Worm (Caenorhabditis elegans) whole organism, L4 larva: ENCODE measurements around the gene K03B4.2.

Source experiments
- Y5F2A.4 ChIP-seq: fragments of 200-800 bp; sonication (Bioruptor generic); optimal IDR thresholded peaks from 2 replicates; lab custom pipeline; 2018; ENCODE audit warnings: mild to moderate bottlenecking, missing genetic modification characterization, missing compliant biosample characterization
- dmd-9 ChIP-seq: fragments of 200-800 bp; sonication (Bioruptor generic); IDR thresholded peaks from 2 replicates; pipeline ENCODE4 v1.3.6; 2022; ENCODE audit warnings: missing genetic modification reagents, missing genetic modification characterization, missing compliant biosample characterization
- lin-13 ChIP-seq: fragments of 150-350 bp; optimal IDR thresholded peaks from 2 replicates; lab custom pipeline; 2014; ENCODE audit warnings: missing biosample characterization, missing genetic modification reagents, missing genetic modification characterization
- lsy-2 ChIP-seq, 2 experiments: fragments of 150-350 bp in 1 of 2; sonication (generic microtip) in 1 of 2; optimal IDR thresholded peaks; 2 replicates each; lab custom pipeline; 2014 to 2017; ENCODE audit warnings: missing biosample characterization in 2 of 2, missing genetic modification characterization in 2 of 2
- pqm-1 ChIP-seq: sonication (generic microtip); optimal IDR thresholded peaks from 2 replicates; lab custom pipeline; 2017; ENCODE audit warnings: missing biosample characterization, missing genetic modification characterization
- saeg-2 ChIP-seq: fragments of 200-800 bp; sonication (Bioruptor generic); IDR thresholded peaks from 2 replicates; pipeline ENCODE4 v1.3.6; 2022; ENCODE audit warnings: missing genetic modification reagents, missing genetic modification characterization, missing compliant biosample characterization
- spr-3 ChIP-seq: fragments of 200-800 bp; sonication (Bioruptor generic); optimal IDR thresholded peaks from 2 replicates; lab custom pipeline; 2018; ENCODE audit warnings: mild to moderate bottlenecking, missing genetic modification characterization, missing compliant biosample characterization
- unc-62 ChIP-seq, 3 experiments: fragments of 150-350 bp in 1 of 3; sonication (generic microtip); optimal IDR thresholded peaks in 2 of 3; peaks in 1 of 3; 1 replicate in 1 of 3; 2 replicates in 2 of 3; lab custom pipeline; 2014 to 2017; ENCODE audit warnings: missing biosample characterization in 3 of 3, missing genetic modification characterization in 3 of 3, missing genetic modification reagents in 3 of 3, missing genotype in 1 of 3
- ztf-11 ChIP-seq: fragments of 150-350 bp; optimal IDR thresholded peaks from 2 replicates; lab custom pipeline; 2014; ENCODE audit warnings: missing biosample characterization, missing genetic modification characterization

DNA sequence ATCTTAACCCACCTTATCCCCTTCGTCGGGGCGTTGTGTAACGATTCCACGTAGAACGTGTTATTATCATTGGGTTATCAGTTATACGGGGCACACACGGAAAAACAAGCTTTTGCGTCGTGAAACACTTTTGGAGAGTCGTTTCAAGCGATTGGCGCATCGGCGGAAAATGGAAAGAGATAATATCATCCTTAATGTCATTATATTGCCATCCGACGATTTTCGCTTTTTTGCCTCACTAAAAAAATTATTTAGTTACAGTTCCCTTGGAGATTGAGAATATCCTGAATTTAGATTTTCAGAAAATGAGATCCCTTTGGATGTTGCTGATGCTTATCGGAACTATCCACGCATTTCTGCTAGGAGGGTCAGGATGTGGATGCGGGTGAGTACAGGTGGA, 39.3 kb upstream of the K03B4.2 start, which contains the start of gene F41F3.8:
- TF ChIP-seq unc-62 (GFP tag; optimal IDR thresholded peaks at IDR 0.05 in 1 of 2; lab: Kevin White, UChicago) = no peak
- no peak for TF ChIP-seq unc-62 (tag; optimal IDR thresholded peaks at IDR 0.05; lab: Kevin White, UChicago)
- no peak for TF ChIP-seq ztf-11 (tag; lab: Kevin White, UChicago)
- no peak for TF ChIP-seq lin-13 (GFP tag; lab: Kevin White, UChicago)
- TF ChIP-seq spr-3 = no peak
- TF ChIP-seq dmd-9 (GFP tag; lab: Robert Waterston, UW) = no peak
- no peak for TF ChIP-seq saeg-2 (GFP tag; lab: Robert Waterston, UW)
- no peak for TF ChIP-seq Y5F2A.4 (GFP tag; lab: Kevin White, UChicago)
- no peak for TF ChIP-seq lsy-2 (tag; optimal IDR thresholded peaks at IDR 0.05; lab: Kevin White, UChicago)
- TF ChIP-seq pqm-1 (tag; lab: Kevin White, UChicago) = no peak
